Worm (Caenorhabditis elegans): ENCODE measurements around the gene Y48G9A.11.

DNA sequence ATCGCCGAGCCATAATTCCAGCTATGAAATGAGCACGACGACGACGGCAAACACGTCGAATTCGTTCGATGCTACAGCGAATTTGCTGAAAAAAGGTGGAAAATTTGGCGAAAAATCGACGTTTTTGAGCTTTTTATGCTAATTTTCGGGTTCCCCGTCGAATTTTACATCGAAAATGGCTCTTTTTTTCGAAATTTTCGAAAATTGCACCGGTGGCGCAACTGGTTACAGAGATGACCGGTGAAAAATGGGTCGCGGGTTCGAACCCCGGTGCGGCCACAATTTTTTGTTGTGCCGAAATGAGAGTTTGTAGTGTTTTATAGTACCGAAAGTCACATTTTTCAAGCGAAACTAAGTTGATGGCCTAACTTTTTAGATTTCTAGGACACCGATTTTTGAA lies 20.8 kb upstream of the Y48G9A.11 start:
- TF ChIP-seq F13C5.2 (tag; optimal IDR thresholded peaks at IDR 0.05) (no peak), ama-1 (optimal IDR thresholded peaks at IDR 0.05) (no peak), pes-1 (GFP tag; IDR thresholded peaks at IDR 0.05) (no peak), flt-1 (GFP tag; IDR thresholded peaks at IDR 0.05) (no peak), aly-1 (tag; optimal IDR thresholded peaks at IDR 0.05) (no peak), sea-1 (GFP tag; conservative IDR thresholded peaks at IDR 0.05) (no peak), B0310.2 (tag; optimal IDR thresholded peaks at IDR 0.05) (no peak), ceh-13 (GFP tag; optimal IDR thresholded peaks at IDR 0.05) (no peak), scrt-1 (GFP tag; IDR thresholded peaks at IDR 0.05) (no peak), hmg-4 (GFP tag; optimal IDR thresholded peaks at IDR 0.05) (no peak), hnd-1 (tag; optimal IDR thresholded peaks at IDR 0.05) (no peak), hmbx-1 (tag; optimal IDR thresholded peaks at IDR 0.05) (no peak)
